Fruit fly (Drosophila melanogaster) whole organism: Measurements from ENCODE around the gene EMC10.

ENCODE experiments used
- CG8478 ChIP-seq: fragments of >200 bp; optimal IDR thresholded peaks from 2 replicates; lab custom pipeline; 2018; ENCODE audit warnings: inconsistent platforms
- Dll ChIP-seq: fragments of >200 bp; optimal IDR thresholded peaks from 2 replicates; lab custom pipeline; 2017
- EcR ChIP-seq, 2 experiments: fragments of >200 bp; optimal IDR thresholded peaks; 2 replicates each; lab custom pipeline; 2017; ENCODE audit warnings: missing biosample characterization in 2 of 2, missing genetic modification characterization in 2 of 2, missing genetic modification reagents in 2 of 2
- pan ChIP-seq: fragments of >200 bp; optimal IDR thresholded peaks from 2 replicates; lab custom pipeline; 2017
- psq ChIP-seq: fragments of >200 bp; optimal IDR thresholded peaks from 2 replicates; lab custom pipeline; 2017
- usp ChIP-seq: fragments of >200 bp; optimal IDR thresholded peaks from 2 replicates; lab custom pipeline; 2017; ENCODE audit warnings: missing biosample characterization, missing genetic modification characterization, mixed read lengths

Gene EMC10

DNA sequence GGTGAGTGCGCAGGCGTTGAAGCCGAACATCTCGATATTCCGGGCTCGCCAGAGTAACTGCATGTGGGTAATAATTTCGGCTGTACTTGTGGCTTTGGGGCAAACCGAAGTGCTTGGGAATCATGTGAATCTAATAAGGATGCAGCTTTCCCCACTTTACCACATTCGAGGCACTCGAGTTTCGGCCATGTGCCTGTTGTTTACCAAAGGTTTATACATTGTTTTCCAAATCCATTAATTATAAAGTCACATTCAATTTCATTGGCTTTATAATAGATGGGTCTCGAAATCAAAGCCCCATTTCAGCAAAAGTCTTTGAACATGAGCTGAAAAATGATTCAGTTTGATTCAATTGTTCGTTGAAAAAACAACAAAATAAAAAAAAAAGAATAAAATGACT, 8.8 kb upstream of the EMC10 start, which contains the start of gene CG7634:
Gene CG7634 (plus strand): TSS at position 301 of the 400 bp plus-strand sequence.
- TF ChIP-seq pan, result no peak
- TF ChIP-seq EcR (GFP tag; optimal IDR thresholded peaks at IDR 0.05; lab: Kevin White, UChicago), result no peak
- TF ChIP-seq CG8478 (lab: Kevin White, UChicago), result no peak
- TF ChIP-seq Dll (lab: Kevin White, UChicago), result no peak
- no peak for TF ChIP-seq psq (lab: Kevin White, UChicago)
- no peak for TF ChIP-seq usp

DNA sequence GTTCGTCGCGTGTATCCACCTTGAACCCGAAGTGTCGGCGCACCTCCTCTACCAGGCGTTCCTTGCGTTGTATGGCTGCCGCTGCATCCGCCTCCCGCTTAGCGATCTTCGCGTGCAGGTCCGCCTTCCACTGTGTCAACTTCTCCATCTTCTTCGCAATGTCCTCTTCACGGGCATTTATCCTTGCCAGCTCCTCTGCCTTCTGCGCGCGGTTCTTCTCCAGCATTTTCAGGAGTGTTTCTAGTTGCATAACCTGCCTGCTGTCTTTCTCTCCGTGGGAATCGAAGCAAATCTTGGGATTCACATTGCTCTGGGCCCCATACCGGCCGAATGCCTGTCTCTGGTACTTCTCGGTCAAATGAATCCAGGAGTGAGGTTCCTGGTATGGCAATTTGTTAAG, 5.7 kb upstream of the EMC10 start:
- TF ChIP-seq psq (lab: Kevin White, UChicago), result no peak
- TF ChIP-seq pan, result no peak
- no peak for TF ChIP-seq CG8478 (lab: Kevin White, UChicago)
- TF ChIP-seq usp, result no peak
- no peak for TF ChIP-seq EcR (GFP tag; optimal IDR thresholded peaks at IDR 0.05; lab: Kevin White, UChicago)
- TF ChIP-seq Dll (lab: Kevin White, UChicago), result no peak

DNA sequence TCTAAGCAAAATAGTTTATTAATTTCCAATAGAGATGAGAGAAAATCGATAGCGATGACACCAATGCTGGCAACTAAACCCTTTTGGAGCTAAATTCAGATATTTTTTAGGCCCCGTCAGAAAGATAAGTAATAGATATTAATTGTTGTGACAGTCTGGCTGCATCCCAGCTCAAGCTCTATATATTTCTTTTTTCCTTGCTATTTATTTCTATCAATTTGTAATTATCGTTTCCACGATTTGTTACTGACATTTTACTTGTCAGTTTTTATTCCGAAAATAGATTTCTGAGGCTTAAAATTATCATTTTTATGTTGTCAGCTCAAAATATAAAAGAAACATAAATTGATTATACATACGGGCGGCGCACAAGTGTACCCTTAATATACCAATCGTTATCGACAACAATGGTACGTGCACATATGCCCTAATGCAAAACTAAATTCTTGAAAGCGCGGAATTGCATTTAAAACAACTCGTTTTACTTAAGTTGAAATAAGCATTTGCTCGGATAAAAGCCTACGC, 5.0 kb upstream of the EMC10 start, which contains the start of the genes CRIF and SMC5:
Gene CRIF (minus strand): TSS at position 51 of the 525 bp plus-strand sequence.
Gene SMC5 (plus strand): TSS at position 329 of the 525 bp plus-strand sequence.
- TF ChIP-seq CG8478 (lab: Kevin White, UChicago) (no peak), usp (no peak), EcR (GFP tag; optimal IDR thresholded peaks at IDR 0.05; lab: Kevin White, UChicago) (no peak), pan (no peak), psq (lab: Kevin White, UChicago) (no peak), Dll (lab: Kevin White, UChicago) (no peak)

DNA sequence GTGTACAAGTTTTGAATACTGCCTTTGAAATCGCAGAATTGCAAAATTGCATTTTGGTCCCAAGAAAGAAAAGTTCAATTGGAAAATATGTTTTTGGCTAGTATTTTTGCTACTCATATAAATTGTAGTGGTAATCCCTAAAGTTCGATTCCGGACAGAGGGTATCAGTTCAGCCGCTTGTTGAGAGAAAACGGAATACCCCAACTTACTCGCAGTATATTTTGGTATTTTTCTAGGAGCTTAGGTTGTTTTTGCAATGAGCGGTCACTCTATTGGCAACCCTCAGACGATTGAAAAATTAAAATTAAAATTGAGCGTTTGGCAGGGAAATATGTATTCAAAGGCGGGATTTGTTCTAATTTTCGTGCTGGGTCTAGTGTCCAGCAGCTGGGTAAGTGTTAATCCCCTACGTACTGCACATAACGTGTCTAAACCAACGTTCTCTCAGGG, 390 bp downstream of the EMC10 start:
- TF ChIP-seq psq (lab: Kevin White, UChicago) (no peak), usp (no peak)

DNA sequence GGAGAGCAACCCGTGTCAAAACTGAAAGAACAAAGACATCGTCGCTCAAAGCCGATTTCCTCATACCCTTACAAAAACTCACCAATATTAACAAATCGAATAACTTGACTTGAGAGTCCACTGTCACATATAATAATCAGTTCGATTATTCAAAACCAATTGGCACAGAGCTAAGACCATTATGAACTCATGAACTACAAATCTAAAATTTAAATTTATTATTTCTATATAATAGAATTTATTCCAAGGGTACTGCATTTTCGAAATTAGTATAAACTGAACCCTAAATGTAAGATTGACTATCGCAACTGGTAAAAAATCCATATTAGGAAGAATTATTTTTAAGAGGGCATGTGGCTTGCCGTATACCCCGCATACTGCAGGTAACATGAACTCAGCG, 8.1 kb downstream of the EMC10 start:
- TF ChIP-seq pan (no peak), CG8478 (lab: Kevin White, UChicago) (no peak), EcR (GFP tag; optimal IDR thresholded peaks at IDR 0.05; lab: Kevin White, UChicago) (no peak), Dll (lab: Kevin White, UChicago) (no peak), psq (lab: Kevin White, UChicago) (no peak), usp (no peak)

- TF ChIP-seq usp (no peak), pan (no peak), Dll (lab: Kevin White, UChicago) (no peak), psq (lab: Kevin White, UChicago) (no peak), CG8478 (lab: Kevin White, UChicago) (no peak), EcR (GFP tag; optimal IDR thresholded peaks at IDR 0.05; lab: Kevin White, UChicago) (no peak)
These were observed 10.8 kb downstream of the EMC10 start for dm6 chr3L:21584683-21585082.

DNA sequence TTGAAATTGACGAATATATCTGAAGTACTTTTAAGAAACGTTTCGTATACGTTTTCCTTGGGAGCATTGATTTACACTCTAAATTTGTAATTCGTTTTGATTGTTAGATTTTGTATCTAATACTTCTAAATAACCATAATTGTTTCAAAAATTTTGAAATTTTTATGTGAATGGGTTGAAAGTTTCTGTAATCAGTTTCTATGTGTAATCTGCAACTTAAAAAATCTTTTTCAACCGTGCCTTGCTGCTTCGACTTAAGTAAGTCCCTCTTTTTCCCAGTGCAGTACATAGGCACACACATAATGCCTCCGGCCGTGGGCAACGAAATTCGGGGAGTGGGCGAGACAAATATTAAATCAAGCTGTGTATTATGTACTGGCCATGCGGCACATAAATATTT, 11.5 kb downstream of the EMC10 start:
- no peak for TF ChIP-seq pan
- no peak for TF ChIP-seq Dll (lab: Kevin White, UChicago)
- no peak for TF ChIP-seq CG8478 (lab: Kevin White, UChicago)
- TF ChIP-seq EcR (GFP tag; optimal IDR thresholded peaks at IDR 0.05; lab: Kevin White, UChicago), result no peak
- no peak for TF ChIP-seq usp
- TF ChIP-seq psq (lab: Kevin White, UChicago), result no peak

- no peak for TF ChIP-seq EcR (GFP tag; optimal IDR thresholded peaks at IDR 0.05; lab: Kevin White, UChicago)
- no peak for TF ChIP-seq usp
- no peak for TF ChIP-seq psq (lab: Kevin White, UChicago)
- no peak for TF ChIP-seq pan
These were observed 12.6 kb downstream of the EMC10 start, which contains the start of gene TfAP-2 for dm6 chr3L:21586528-21586927. Gene TfAP-2, plus strand, starts transcription at chr3L:21586828.

- no peak for TF ChIP-seq EcR (GFP tag; optimal IDR thresholded peaks at IDR 0.05; lab: Kevin White, UChicago)
- TF ChIP-seq CG8478 (lab: Kevin White, UChicago), result no peak
- no peak for TF ChIP-seq usp
- TF ChIP-seq psq (lab: Kevin White, UChicago), result no peak
- TF ChIP-seq pan, result no peak
- TF ChIP-seq Dll (lab: Kevin White, UChicago), result no peak
These were observed 17.3 kb downstream of the EMC10 start for dm6 chr3L:21591247-21591646.

DNA sequence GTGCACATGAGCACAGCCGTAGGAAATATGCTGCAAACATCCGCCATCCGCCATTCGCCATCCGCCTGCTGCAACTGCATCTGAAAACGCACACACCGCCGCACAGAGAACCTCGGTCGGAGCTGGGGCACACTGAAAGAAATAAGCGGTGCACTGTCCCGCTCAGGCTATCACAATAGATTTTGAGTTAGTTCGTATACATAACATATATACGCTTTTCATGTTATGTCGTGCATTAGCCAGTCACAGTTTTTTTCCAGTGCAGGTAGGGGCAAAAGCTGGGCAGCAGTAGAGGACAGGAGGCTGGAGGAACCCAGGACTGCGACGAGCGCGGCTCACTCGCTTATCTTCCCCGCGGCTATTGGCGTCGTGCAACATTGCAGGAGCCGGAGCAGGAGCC, 20.5 kb downstream of the EMC10 start:
- TF ChIP-seq CG8478 (lab: Kevin White, UChicago) (no peak), Dll (lab: Kevin White, UChicago) (no peak), EcR (GFP tag; optimal IDR thresholded peaks at IDR 0.05; lab: Kevin White, UChicago) (no peak), usp (no peak), pan (no peak), psq (lab: Kevin White, UChicago) (no peak)

- TF ChIP-seq Dll (lab: Kevin White, UChicago), result no peak
- no peak for TF ChIP-seq psq (lab: Kevin White, UChicago)
- TF ChIP-seq CG8478 (lab: Kevin White, UChicago), result no peak
- TF ChIP-seq usp, result no peak
- no peak for TF ChIP-seq pan
- no peak for TF ChIP-seq EcR (GFP tag; optimal IDR thresholded peaks at IDR 0.05; lab: Kevin White, UChicago)
These were observed 24.4 kb downstream of the EMC10 start for dm6 chr3L:21598337-21598736.

DNA sequence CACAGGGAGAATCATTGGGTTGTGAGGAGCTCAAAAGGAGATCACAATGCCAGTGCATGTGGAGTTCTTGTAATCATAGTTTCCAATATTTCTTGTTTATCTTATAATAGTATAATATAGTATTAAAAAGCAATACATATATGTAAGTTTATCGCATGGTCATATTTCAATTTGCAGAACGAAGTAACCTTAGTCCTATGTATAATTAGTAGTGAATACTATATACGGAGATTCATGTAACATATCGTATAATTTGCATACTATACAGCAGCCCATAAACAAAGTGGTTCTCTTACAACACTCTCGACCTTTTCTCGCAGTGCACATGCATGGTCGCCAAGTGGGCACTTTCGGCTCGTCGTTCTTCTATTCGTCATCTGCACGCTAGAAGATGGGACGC, 28.3 kb downstream of the EMC10 start:
- TF ChIP-seq CG8478 (lab: Kevin White, UChicago), result no peak
- TF ChIP-seq pan, result no peak
- no peak for TF ChIP-seq Dll (lab: Kevin White, UChicago)
- TF ChIP-seq psq (lab: Kevin White, UChicago), result no peak
- TF ChIP-seq usp, result no peak
- no peak for TF ChIP-seq EcR (GFP tag; optimal IDR thresholded peaks at IDR 0.05; lab: Kevin White, UChicago)

dm6 chr3L:21604265-21604664, 30.3 kb downstream of the EMC10 start:
- TF ChIP-seq pan (no peak), Dll (lab: Kevin White, UChicago) (no peak), CG8478 (lab: Kevin White, UChicago) (no peak), psq (lab: Kevin White, UChicago) (no peak), usp (no peak), EcR (GFP tag; optimal IDR thresholded peaks at IDR 0.05; lab: Kevin White, UChicago) (no peak)
